Worm (Caenorhabditis elegans) whole organism, L1 larva: ENCODE data around the gene D2007.2.

Experiments
- ces-1 ChIP-seq: fragments of 150-350 bp; optimal IDR thresholded peaks from 2 replicates; lab custom pipeline; 2014; ENCODE audit warnings: missing biosample characterization, missing genetic modification reagents, missing genetic modification characterization
- dpl-1 ChIP-seq, 3 experiments: fragments of 150-350 bp in 2 of 3; sonication (generic microtip) in 1 of 3; optimal IDR thresholded peaks; 2 replicates each; lab custom pipeline; 2014 to 2017; ENCODE audit warnings: missing biosample characterization in 3 of 3, missing genetic modification characterization in 3 of 3, missing genetic modification reagents in 3 of 3
- egl-27 ChIP-seq, 2 experiments: fragments of 150-350 bp in 1 of 2; sonication (generic microtip); optimal IDR thresholded peaks; 3 replicates each; lab custom pipeline; 2017 to 2018; ENCODE audit warnings: missing biosample characterization in 2 of 2, missing genetic modification characterization in 2 of 2, missing genetic modification reagents in 2 of 2
- elt-3 ChIP-seq, 6 experiments: fragments of 150-350 bp in 1 of 6; sonication (generic microtip); optimal IDR thresholded peaks; 2 replicates each; lab custom pipeline; 2017 to 2018; ENCODE audit warnings: missing biosample characterization in 6 of 6, missing genetic modification characterization in 6 of 6, inconsistent platforms in 1 of 6
- fkh-10 ChIP-seq: sonication (generic microtip); optimal IDR thresholded peaks from 2 replicates; lab custom pipeline; 2017; ENCODE audit warnings: missing biosample characterization, missing genetic modification reagents, missing genetic modification characterization
- lin-35 ChIP-seq, 2 experiments: fragments of 150-350 bp; optimal IDR thresholded peaks; 2 replicates each; lab custom pipeline; 2014; ENCODE audit warnings: missing biosample characterization in 2 of 2, missing genetic modification characterization in 2 of 2, missing genetic modification reagents in 2 of 2
- mef-2 ChIP-seq: fragments of 150-350 bp; optimal IDR thresholded peaks from 2 replicates; lab custom pipeline; 2014; ENCODE audit warnings: missing biosample characterization, missing genetic modification characterization
- nhr-11 ChIP-seq: fragments of 150-350 bp; optimal IDR thresholded peaks from 2 replicates; lab custom pipeline; 2014; ENCODE audit warnings: missing biosample characterization, missing genetic modification characterization
- nhr-71 ChIP-seq: sonication (generic microtip); optimal IDR thresholded peaks from 2 replicates; lab custom pipeline; 2016; ENCODE audit warnings: mild to moderate bottlenecking, missing genetic modification characterization, moderate library complexity, missing compliant biosample characterization
- pag-3 ChIP-seq: sonication (generic microtip); optimal IDR thresholded peaks from 2 replicates; lab custom pipeline; 2017; ENCODE audit warnings: missing genetic modification characterization, mild to moderate bottlenecking, missing compliant biosample characterization, antibody characterized with exemption, borderline replicate concordance; ENCODE audit not compliant: insufficient read depth
- tbx-2 ChIP-seq: sonication (generic microtip); optimal IDR thresholded peaks from 2 replicates; lab custom pipeline; 2016; ENCODE audit warnings: missing genetic modification characterization, missing compliant biosample characterization
- unc-130 ChIP-seq: fragments of 150-350 bp; optimal IDR thresholded peaks from 2 replicates; lab custom pipeline; 2017; ENCODE audit warnings: missing biosample characterization, missing genetic modification characterization, inconsistent platforms
- zag-1 ChIP-seq: fragments of 150-350 bp; optimal IDR thresholded peaks from 2 replicates; lab custom pipeline; 2014; ENCODE audit warnings: missing biosample characterization, missing genetic modification characterization

DNA sequence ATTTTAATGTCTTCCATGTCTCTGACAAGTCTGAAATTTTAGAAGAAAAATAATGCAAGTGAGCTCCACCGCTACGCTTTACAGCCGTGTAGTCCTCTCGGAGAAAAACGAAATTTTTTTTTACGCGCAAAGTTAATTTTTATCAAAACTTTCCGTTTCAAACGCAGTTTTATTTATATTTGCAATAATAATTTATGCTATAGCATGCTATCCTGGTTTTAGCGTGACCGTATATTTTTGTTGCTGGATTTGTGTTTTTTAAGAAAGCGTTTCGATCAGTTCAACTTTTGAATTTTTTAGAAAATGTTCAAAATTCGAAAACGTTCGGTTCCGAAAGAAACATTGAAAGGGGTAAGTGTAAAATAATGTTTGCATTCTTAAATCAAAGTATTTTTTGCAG lies 42.9 kb downstream of the D2007.2 start, which contains the start of gene C50C3.1:
- TF ChIP-seq nhr-71 (tag; lab: Kevin White, UChicago) (no peak), lin-35 (GFP tag; optimal IDR thresholded peaks at IDR 0.05; lab: Kevin White, UChicago) (no peak), ces-1 (GFP tag; lab: Kevin White, UChicago) (no peak), tbx-2 (tag; lab: Kevin White, UChicago) (no peak), nhr-11 (tag; lab: Kevin White, UChicago) (no peak), pag-3 (tag; lab: Kevin White, UChicago) (no peak), elt-3 (tag; optimal IDR thresholded peaks at IDR 0.05; lab: Kevin White, UChicago) (no peak), unc-130 (tag; lab: Kevin White, UChicago) (no peak), dpl-1 (GFP tag; optimal IDR thresholded peaks at IDR 0.05; lab: Kevin White, UChicago) (no peak), fkh-10 (GFP tag; lab: Kevin White, UChicago) (no peak), egl-27 (tag; optimal IDR thresholded peaks at IDR 0.05; lab: Kevin White, UChicago) (no peak), zag-1 (tag; lab: Kevin White, UChicago) (no peak), mef-2 (tag; lab: Kevin White, UChicago) (no peak)
